Worm (Caenorhabditis elegans) whole organism, young adult: ENCODE results near the gene lin-42.
A peak's percentile ranks its signal among the peaks of the same experiment; 100 is the strongest.

Source experiments
- F22D6.2 ChIP-seq: sonication (generic microtip); optimal IDR thresholded peaks from 2 replicates; lab custom pipeline; 2016; ENCODE audit warnings: mild to moderate bottlenecking, missing genetic modification characterization, missing compliant biosample characterization
- F37B4.10 ChIP-seq: fragments of 200-800 bp; sonication (Bioruptor generic); IDR thresholded peaks from 2 replicates; pipeline ENCODE4 v1.3.6; 2022; ENCODE audit warnings: missing genetic modification characterization, missing compliant biosample characterization
- F39B2.1 ChIP-seq: fragments of 200-800 bp; sonication (Bioruptor generic); IDR thresholded peaks from 2 replicates; pipeline ENCODE4 v1.3.6; 2022; ENCODE audit warnings: missing genetic modification reagents, missing genetic modification characterization, missing compliant biosample characterization
- F49E8.2 ChIP-seq: sonication (generic microtip); optimal IDR thresholded peaks from 3 replicates; lab custom pipeline; 2017; ENCODE audit warnings: missing genetic modification characterization, mild to moderate bottlenecking, missing compliant biosample characterization, antibody characterized with exemption, moderate library complexity; ENCODE audit not compliant: insufficient read depth
- F52B5.7 ChIP-seq: sonication (generic microtip); optimal IDR thresholded peaks from 2 replicates; lab custom pipeline; 2016; ENCODE audit warnings: mild to moderate bottlenecking, missing genetic modification characterization, missing compliant biosample characterization
- F55B11.4 ChIP-seq: sonication (generic microtip); optimal IDR thresholded peaks from 2 replicates; lab custom pipeline; 2016; ENCODE audit warnings: missing compliant biosample characterization, missing genetic modification characterization, borderline replicate concordance; ENCODE audit not compliant: insufficient read depth
- F57C9.4 ChIP-seq: sonication (generic microtip); optimal IDR thresholded peaks from 2 replicates; lab custom pipeline; 2017; ENCODE audit warnings: mild to moderate bottlenecking, missing genetic modification characterization, missing compliant biosample characterization
- Y53F4B.3 ChIP-seq: fragments of 200-800 bp; sonication (Bioruptor generic); IDR thresholded peaks from 2 replicates; pipeline ENCODE4 v1.3.6; 2022; ENCODE audit warnings: missing genetic modification reagents, missing genetic modification characterization, missing compliant biosample characterization
- Y53G8AR.9 ChIP-seq: fragments of 200-800 bp; sonication (Bioruptor generic); conservative IDR thresholded peaks from 2 replicates; pipeline ENCODE4 v1.3.6; 2022; ENCODE audit warnings: missing genetic modification reagents, missing genetic modification characterization, missing compliant biosample characterization
- Y56A3A.18 ChIP-seq: fragments of 200-800 bp; sonication (Bioruptor generic); IDR thresholded peaks from 2 replicates; pipeline ENCODE4 v1.3.6; 2022; ENCODE audit warnings: missing genetic modification reagents, missing genetic modification characterization, missing compliant biosample characterization
- Y95B8A.8 ChIP-seq: fragments of 200-800 bp; sonication (Bioruptor generic); IDR thresholded peaks from 2 replicates; pipeline ENCODE4 v1.3.6; 2022; ENCODE audit warnings: missing genetic modification reagents, missing genetic modification characterization, missing compliant biosample characterization
- attf-3 ChIP-seq: fragments of 200-800 bp; sonication (Bioruptor generic); conservative IDR thresholded peaks from 2 replicates; pipeline ENCODE4 v1.3.6; 2022; ENCODE audit warnings: missing genetic modification reagents, missing genetic modification characterization, missing compliant biosample characterization
- bed-1 ChIP-seq: fragments of 200-800 bp; sonication (Bioruptor generic); IDR thresholded peaks from 2 replicates; pipeline ENCODE4 v1.3.6; 2022; ENCODE audit warnings: missing genetic modification reagents, missing genetic modification characterization, missing compliant biosample characterization
- bed-2 ChIP-seq: fragments of 200-800 bp; sonication (Bioruptor generic); IDR thresholded peaks from 2 replicates; pipeline ENCODE4 v1.3.6; 2022; ENCODE audit warnings: missing genetic modification reagents, missing genetic modification characterization, missing compliant biosample characterization
- cebp-1 ChIP-seq, 2 experiments: fragments of 200-800 bp in 1 of 2; sonication (Bioruptor generic) in 1 of 2; sonication (generic microtip) in 1 of 2; IDR thresholded peaks in 1 of 2; optimal IDR thresholded peaks in 1 of 2; 2 replicates each; pipeline versions ENCODE4 v1.3.6 to Lab custom; 2017 to 2022; ENCODE audit warnings: missing compliant biosample characterization in 2 of 2, missing genetic modification characterization in 2 of 2, mild to moderate bottlenecking in 1 of 2, missing genetic modification reagents in 1 of 2, moderate library complexity in 1 of 2
- ceh-100 ChIP-seq: fragments of 200-800 bp; sonication (Bioruptor generic); IDR thresholded peaks from 2 replicates; pipeline ENCODE4 v1.3.6; 2022; ENCODE audit warnings: missing genetic modification reagents, missing genetic modification characterization, missing compliant biosample characterization
- ceh-40 ChIP-seq: fragments of 200-800 bp; sonication (Bioruptor generic); IDR thresholded peaks from 2 replicates; pipeline ENCODE4 v1.3.6; 2022; ENCODE audit warnings: missing genetic modification characterization, missing compliant biosample characterization
- ceh-91 ChIP-seq: fragments of 200-800 bp; sonication (Bioruptor generic); IDR thresholded peaks from 2 replicates; pipeline ENCODE4 v1.3.6; 2022; ENCODE audit warnings: missing genetic modification reagents, missing genetic modification characterization, missing compliant biosample characterization
- die-1 ChIP-seq: sonication (generic microtip); optimal IDR thresholded peaks from 2 replicates; lab custom pipeline; 2016; ENCODE audit warnings: missing genotype, mild to moderate bottlenecking, missing genetic modification characterization, missing compliant biosample characterization
- dox-1 ChIP-seq: fragments of 200-800 bp; sonication (Bioruptor generic); IDR thresholded peaks from 2 replicates; pipeline ENCODE4 v1.3.6; 2022; ENCODE audit warnings: missing genetic modification reagents, missing genetic modification characterization, missing compliant biosample characterization
- dpl-1 ChIP-seq: fragments of 150-350 bp; optimal IDR thresholded peaks from 2 replicates; lab custom pipeline; 2014; ENCODE audit warnings: missing biosample characterization, missing genetic modification reagents, missing genetic modification characterization
- efl-1 ChIP-seq: fragments of 150-350 bp; optimal IDR thresholded peaks from 2 replicates; lab custom pipeline; 2014; ENCODE audit warnings: missing biosample characterization, missing genetic modification reagents, missing genetic modification characterization
- egl-18 ChIP-seq: fragments of 200-800 bp; sonication (Bioruptor generic); IDR thresholded peaks from 2 replicates; pipeline ENCODE4 v1.3.6; 2022; ENCODE audit warnings: missing genetic modification reagents, missing genetic modification characterization, missing compliant biosample characterization
- egl-44 ChIP-seq: fragments of 200-800 bp; sonication (Bioruptor generic); IDR thresholded peaks from 2 replicates; pipeline ENCODE4 v1.3.6; 2022; ENCODE audit warnings: missing genetic modification reagents, missing genetic modification characterization, missing compliant biosample characterization
- fkh-3 ChIP-seq: sonication (generic microtip); optimal IDR thresholded peaks from 2 replicates; lab custom pipeline; 2016; ENCODE audit warnings: mild to moderate bottlenecking, missing genetic modification characterization, missing compliant biosample characterization
- hlh-12 ChIP-seq: sonication (generic microtip); optimal IDR thresholded peaks from 2 replicates; lab custom pipeline; 2016; ENCODE audit warnings: missing genetic modification characterization, missing compliant biosample characterization
- hlh-26 ChIP-seq: fragments of 200-800 bp; sonication (Bioruptor generic); conservative IDR thresholded peaks from 2 replicates; pipeline ENCODE4 v1.3.6; 2022; ENCODE audit warnings: missing genetic modification reagents, missing genetic modification characterization, missing compliant biosample characterization
- hmg-1.2 ChIP-seq: fragments of 200-800 bp; sonication (Bioruptor generic); IDR thresholded peaks from 2 replicates; pipeline ENCODE4 v1.3.6; 2022; ENCODE audit warnings: missing genetic modification reagents, missing genetic modification characterization, missing compliant biosample characterization
- hsf-1 ChIP-seq: fragments of 200-800 bp; sonication (Bioruptor generic); IDR thresholded peaks from 2 replicates; pipeline ENCODE4 v1.3.6; 2022; ENCODE audit warnings: missing genetic modification reagents, missing genetic modification characterization, missing compliant biosample characterization
- let-526 ChIP-seq: fragments of 200-800 bp; sonication (Bioruptor generic); IDR thresholded peaks from 2 replicates; pipeline ENCODE4 v1.3.6; 2022; ENCODE audit warnings: missing genetic modification reagents, missing genetic modification characterization, missing compliant biosample characterization
- lsl-1 ChIP-seq: fragments of 200-800 bp; sonication (Bioruptor generic); optimal IDR thresholded peaks from 2 replicates; lab custom pipeline; 2018; ENCODE audit warnings: mild to moderate bottlenecking, missing genetic modification characterization, moderate library complexity, missing compliant biosample characterization
- nhr-27 ChIP-seq: fragments of 200-800 bp; sonication (Bioruptor generic); optimal IDR thresholded peaks from 2 replicates; lab custom pipeline; 2018; ENCODE audit warnings: mild to moderate bottlenecking, missing genetic modification characterization, moderate library complexity, missing compliant biosample characterization
- nhr-80 ChIP-seq: sonication (generic microtip); optimal IDR thresholded peaks from 2 replicates; lab custom pipeline; 2016; ENCODE audit warnings: missing genetic modification characterization, missing compliant biosample characterization
- nhr-90 ChIP-seq: sonication (generic microtip); optimal IDR thresholded peaks from 2 replicates; lab custom pipeline; 2016; ENCODE audit warnings: missing genotype, mild to moderate bottlenecking, missing genetic modification characterization, missing compliant biosample characterization
- rcor-1 ChIP-seq: fragments of 200-800 bp; sonication (Bioruptor generic); IDR thresholded peaks from 2 replicates; pipeline ENCODE4 v1.3.6; 2022; ENCODE audit warnings: missing genetic modification reagents, missing genetic modification characterization, missing compliant biosample characterization
- repo-1 ChIP-seq: sonication (generic microtip); optimal IDR thresholded peaks from 2 replicates; lab custom pipeline; 2017; ENCODE audit warnings: mild to moderate bottlenecking, missing genetic modification characterization, missing compliant biosample characterization
- sdz-38 ChIP-seq: sonication (generic microtip); optimal IDR thresholded peaks from 2 replicates; lab custom pipeline; 2016; ENCODE audit warnings: missing genotype, missing genetic modification characterization, missing compliant biosample characterization
- snpc-4 ChIP-seq, 5 experiments: fragments of 150-350 bp in 1 of 5; sonication (generic microtip) in 4 of 5; optimal IDR thresholded peaks; 2 replicates each; lab custom pipeline; 2014 to 2018; ENCODE audit warnings: missing genetic modification characterization in 5 of 5, missing biosample characterization in 3 of 5, antibody characterized with exemption in 2 of 5, mild to moderate bottlenecking in 2 of 5, missing compliant biosample characterization in 2 of 5, missing genotype in 2 of 5, moderate library complexity in 2 of 5, missing genetic modification reagents in 1 of 5
- somi-1 ChIP-seq: fragments of 200-800 bp; sonication (Bioruptor generic); optimal IDR thresholded peaks from 2 replicates; lab custom pipeline; 2018; ENCODE audit warnings: mild to moderate bottlenecking, missing genetic modification characterization, missing compliant biosample characterization
- sptf-2 ChIP-seq: fragments of 200-800 bp; sonication (Bioruptor generic); optimal IDR thresholded peaks from 2 replicates; lab custom pipeline; 2018; ENCODE audit warnings: mild to moderate bottlenecking, missing genetic modification characterization, missing compliant biosample characterization
- tbp1 ChIP-seq: fragments of 200-800 bp; sonication (Bioruptor generic); optimal IDR thresholded peaks from 2 replicates; lab custom pipeline; 2018; ENCODE audit warnings: mild to moderate bottlenecking, missing genetic modification characterization, missing compliant biosample characterization
- tbx-9 ChIP-seq: sonication (generic microtip); optimal IDR thresholded peaks from 2 replicates; lab custom pipeline; 2016; ENCODE audit warnings: borderline replicate concordance, missing genetic modification characterization, inconsistent platforms, missing compliant biosample characterization
- ztf-18 ChIP-seq: sonication (generic microtip); optimal IDR thresholded peaks from 2 replicates; lab custom pipeline; 2016; ENCODE audit warnings: missing genotype, mild to moderate bottlenecking, missing genetic modification characterization, missing compliant biosample characterization
- ztf-22 ChIP-seq: fragments of 200-800 bp; sonication (Bioruptor generic); optimal IDR thresholded peaks from 2 replicates; lab custom pipeline; 2018; ENCODE audit warnings: mild to moderate bottlenecking, missing genetic modification characterization, moderate library complexity, missing compliant biosample characterization
- ztf-25 ChIP-seq: fragments of 200-800 bp; sonication (Bioruptor generic); IDR thresholded peaks from 2 replicates; pipeline ENCODE4 v1.3.6; 2022; ENCODE audit warnings: missing genetic modification reagents, missing genetic modification characterization, missing compliant biosample characterization
- ztf-3 ChIP-seq: fragments of 200-800 bp; sonication (Bioruptor generic); optimal IDR thresholded peaks from 2 replicates; lab custom pipeline; 2018; ENCODE audit warnings: mild to moderate bottlenecking, missing genetic modification characterization, missing compliant biosample characterization

Gene lin-42

ce11 chrII:1246855-1247259 lies 5.3 kb downstream of the lin-42 start (continued):
- TF ChIP-seq F39B2.1 (GFP tag; lab: Robert Waterston, UW) (no peak), Y95B8A.8 (no peak), Y53F4B.3 (no peak), repo-1 (tag; lab: Kevin White, UChicago) (peak; percentile 7), nhr-80 (peak; percentile 83), die-1 (tag; lab: Kevin White, UChicago) (no peak), bed-2 (GFP tag; lab: Robert Waterston, UW) (no peak), F55B11.4 (no peak), F52B5.7 (tag; lab: Kevin White, UChicago) (peak; percentile 28), cebp-1 (GFP tag; IDR thresholded peaks at IDR 0.05; lab: Robert Waterston, UW) (no peak), cebp-1 (tag; optimal IDR thresholded peaks at IDR 0.05; lab: Kevin White, UChicago) (no peak), rcor-1 (GFP tag; lab: Robert Waterston, UW) (no peak), F37B4.10 (GFP tag; lab: Robert Waterston, UW) (no peak), lsl-1 (GFP tag; lab: Kevin White, UChicago) (no peak), somi-1 (GFP tag; lab: Kevin White, UChicago) (no peak), ztf-25 (GFP tag; lab: Robert Waterston, UW) (0 out of 2 replicates have a peak, but pooled peaks have one; percentile 15), ceh-40 (GFP tag; lab: Robert Waterston, UW) (no peak), tbp1 (GFP tag; lab: Kevin White, UChicago) (peak; percentile 28), ztf-22 (GFP tag; lab: Kevin White, UChicago) (no peak), nhr-27 (tag; lab: Kevin White, UChicago) (no peak), efl-1 (GFP tag; lab: Kevin White, UChicago) (peak; percentile 41), egl-18 (GFP tag; lab: Robert Waterston, UW) (0 out of 2 replicates have a peak, but pooled peaks have one; percentile 39), ceh-91 (GFP tag; lab: Robert Waterston, UW) (no peak), fkh-3 (no peak), F49E8.2 (tag; lab: Kevin White, UChicago) (no peak), sptf-2 (GFP tag; lab: Kevin White, UChicago) (no peak), nhr-90 (tag; lab: Kevin White, UChicago) (no peak), sdz-38 (tag; lab: Kevin White, UChicago) (no peak), F57C9.4 (tag; lab: Kevin White, UChicago) (no peak), bed-1 (GFP tag; lab: Robert Waterston, UW) (no peak), ztf-18 (tag; lab: Kevin White, UChicago) (peak; percentile 32), egl-44 (GFP tag; lab: Robert Waterston, UW) (0 out of 2 replicates have a peak, but pooled peaks have one; percentile 23), ztf-3 (GFP tag; lab: Kevin White, UChicago) (no peak), dpl-1 (GFP tag; lab: Kevin White, UChicago) (no peak), hsf-1 (GFP tag; lab: Robert Waterston, UW) (no peak), dox-1 (peak; percentile 85), tbx-9 (tag; lab: Kevin White, UChicago) (no peak), F22D6.2 (tag; lab: Kevin White, UChicago) (no peak), hlh-12 (no peak), snpc-4 (GFP tag; optimal IDR thresholded peaks at IDR 0.05; lab: Kevin White, UChicago) (no peak), snpc-4 (tag; optimal IDR thresholded peaks at IDR 0.05; lab: Kevin White, UChicago) (peak in 2 of 4 experiments; percentile 26 to 32), hlh-26 (no peak), Y53G8AR.9 (no peak), let-526 (0 out of 2 replicates have a peak, but pooled peaks have one; percentile 19), Y56A3A.18 (GFP tag; lab: Robert Waterston, UW) (0 out of 2 replicates have a peak, but pooled peaks have one; percentile 58), hmg-1.2 (GFP tag; lab: Robert Waterston, UW) (peak; percentile 76), ceh-100 (GFP tag; lab: Robert Waterston, UW) (no peak), attf-3 (GFP tag; lab: Robert Waterston, UW) (no peak)
